Fruit fly (Drosophila melanogaster) whole organism, adult: ENCODE results near the gene CG34290.
A peak's percentile ranks its signal among the peaks of the same experiment; 100 is the strongest.

ENCODE experiments used
- CG11617 ChIP-seq: fragments of 200-800 bp; sonication (Bioruptor generic); optimal IDR thresholded peaks from 2 replicates; lab custom pipeline; 2017; ENCODE audit warnings: mild to moderate bottlenecking, missing biosample characterization, missing genetic modification reagents, missing genetic modification characterization
- CG12768 ChIP-seq: fragments of 200-800 bp; sonication (Bioruptor generic); optimal IDR thresholded peaks from 2 replicates; lab custom pipeline; 2017; ENCODE audit warnings: missing biosample characterization, missing genetic modification characterization, mild to moderate bottlenecking, moderate library complexity, missing genetic modification reagents
- CG14711 ChIP-seq: fragments of 200-800 bp; sonication (Bioruptor generic); optimal IDR thresholded peaks from 2 replicates; lab custom pipeline; 2018; ENCODE audit warnings: missing biosample characterization, mild to moderate bottlenecking, missing genetic modification characterization, moderate library complexity
- CG1620 ChIP-seq: fragments of 200-800 bp; sonication (Bioruptor generic); optimal IDR thresholded peaks from 2 replicates; lab custom pipeline; 2016; ENCODE audit warnings: missing biosample characterization, missing genetic modification characterization
- CG33017 ChIP-seq: fragments of 200-800 bp; sonication (Bioruptor generic); optimal IDR thresholded peaks from 2 replicates; lab custom pipeline; 2018; ENCODE audit warnings: missing biosample characterization, mild to moderate bottlenecking, missing genetic modification characterization, moderate library complexity
- CG5204 ChIP-seq: fragments of 200-800 bp; sonication (Bioruptor generic); optimal IDR thresholded peaks from 2 replicates; lab custom pipeline; 2016; ENCODE audit warnings: missing biosample characterization, missing genetic modification characterization
- CG7045 ChIP-seq: fragments of 200-800 bp; sonication (Bioruptor generic); optimal IDR thresholded peaks from 2 replicates; lab custom pipeline; 2017; ENCODE audit warnings: missing biosample characterization, mild to moderate bottlenecking, missing genetic modification characterization
- CG7101 ChIP-seq: fragments of 200-800 bp; sonication (Bioruptor generic); optimal IDR thresholded peaks from 2 replicates; lab custom pipeline; 2018; ENCODE audit warnings: missing biosample characterization, mild to moderate bottlenecking, missing genetic modification characterization, moderate library complexity
- Clk ChIP-seq: fragments of 200-800 bp; sonication (Bioruptor generic); optimal IDR thresholded peaks from 2 replicates; lab custom pipeline; 2017; ENCODE audit warnings: missing biosample characterization, missing genetic modification characterization
- Crg-1 ChIP-seq: fragments of 200-800 bp; sonication (Bioruptor generic); optimal IDR thresholded peaks from 2 replicates; lab custom pipeline; 2016; ENCODE audit warnings: missing biosample characterization, missing genetic modification characterization
- Hr96 ChIP-seq: fragments of 200-800 bp; sonication (Bioruptor generic); optimal IDR thresholded peaks from 2 replicates; lab custom pipeline; 2016; ENCODE audit warnings: missing biosample characterization, missing genetic modification characterization
- Mnt ChIP-seq: fragments of 200-800 bp; sonication (Bioruptor generic); optimal IDR thresholded peaks from 2 replicates; lab custom pipeline; 2016; ENCODE audit warnings: missing biosample characterization, mild to moderate bottlenecking, missing genetic modification characterization
- bab1 ChIP-seq: fragments of 200-800 bp; sonication (Bioruptor generic); optimal IDR thresholded peaks from 3 replicates; lab custom pipeline; 2019; ENCODE audit warnings: missing biosample characterization, mild to moderate bottlenecking, missing genetic modification characterization, moderate library complexity
- cic ChIP-seq: fragments of 200-800 bp; sonication (Bioruptor generic); optimal IDR thresholded peaks from 2 replicates; lab custom pipeline; 2017; ENCODE audit warnings: missing biosample characterization, mild to moderate bottlenecking, missing genetic modification characterization, moderate library complexity
- cnc ChIP-seq, 2 experiments: fragments of >200 bp; optimal IDR thresholded peaks; 2 replicates each; lab custom pipeline; 2017
- kay ChIP-seq: fragments of 200-800 bp; sonication (Bioruptor generic); peaks from one replicate; lab custom pipeline; 2016; ENCODE audit warnings: missing biosample characterization, missing genetic modification characterization, borderline replicate concordance
- ovo ChIP-seq: fragments of 200-800 bp; sonication (Bioruptor generic); optimal IDR thresholded peaks from 2 replicates; lab custom pipeline; 2016; ENCODE audit warnings: missing biosample characterization, missing genetic modification characterization
- pad ChIP-seq: fragments of 200-800 bp; sonication (Bioruptor generic); optimal IDR thresholded peaks from 3 replicates; lab custom pipeline; 2017; ENCODE audit warnings: missing biosample characterization, missing genetic modification characterization, mild to moderate bottlenecking, moderate library complexity, missing genetic modification reagents
- tj ChIP-seq: fragments of 200-800 bp; sonication (Bioruptor generic); optimal IDR thresholded peaks from 3 replicates; lab custom pipeline; 2017; ENCODE audit warnings: missing biosample characterization, mild to moderate bottlenecking, missing genetic modification characterization, moderate library complexity
- toe ChIP-seq: fragments of 200-800 bp; sonication (Bioruptor generic); optimal IDR thresholded peaks from 2 replicates; lab custom pipeline; 2016; ENCODE audit warnings: missing biosample characterization, missing genetic modification characterization

The CG34290 gene

DNA sequence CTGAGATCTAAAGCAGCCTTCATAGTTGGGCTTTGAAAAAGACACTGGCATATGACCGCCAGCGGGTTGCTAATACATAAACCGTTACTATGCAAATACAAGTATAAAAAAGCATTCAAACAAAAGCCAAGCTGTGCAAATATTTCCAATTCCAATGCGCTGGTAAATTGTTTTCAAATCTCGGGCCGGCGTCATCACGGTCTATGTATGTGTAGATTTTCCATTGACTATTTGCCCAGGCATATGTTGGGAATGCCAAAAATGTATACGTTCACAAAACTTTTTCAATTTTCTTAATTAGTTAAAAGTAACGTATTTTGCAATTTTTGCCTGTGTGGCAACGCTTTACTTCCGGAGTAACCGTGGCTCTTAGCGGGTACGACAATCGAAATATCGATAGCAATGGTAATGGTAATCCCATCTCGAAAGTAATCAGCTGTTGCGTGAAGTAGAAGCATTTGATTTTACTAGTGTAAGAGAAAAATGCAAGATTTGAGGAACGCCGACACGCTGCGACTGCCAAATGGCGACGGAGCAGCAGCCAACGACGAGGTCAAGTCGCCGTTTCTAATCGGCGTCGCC, at the start of gene CG34290, which contains the start of gene Uck:
Gene CG34290, minus strand, starts transcription at position 51 of the 582 bp plus-strand sequence.
Gene Uck, plus strand, starts transcription at position 405 of the 582 bp plus-strand sequence.
- peak; percentile 43 for TF ChIP-seq CG33017 (tag; lab: Kevin White, UChicago)
- TF ChIP-seq CG5204 (GFP tag; lab: Kevin White, UChicago): no peak
- TF ChIP-seq cnc (optimal IDR thresholded peaks at IDR 0.05; lab: Kevin White, UChicago): no peak
- peak; percentile 47 for TF ChIP-seq Mnt (GFP tag; lab: Kevin White, UChicago)
- peak; percentile 50 for TF ChIP-seq CG1620 (GFP tag; lab: Kevin White, UChicago)
- no peak for TF ChIP-seq kay (GFP tag; lab: Kevin White, UChicago)
- TF ChIP-seq CG11617 (GFP tag; lab: Kevin White, UChicago): peak; percentile 70
- TF ChIP-seq CG7101 (tag; lab: Kevin White, UChicago): peak; percentile 69
- TF ChIP-seq CG7045 (GFP tag; lab: Kevin White, UChicago): peak; percentile 69
- TF ChIP-seq Crg-1 (GFP tag; lab: Kevin White, UChicago): peak; percentile 72
- peak; percentile 76 for TF ChIP-seq CG12768 (GFP tag; lab: Kevin White, UChicago)
- no peak for TF ChIP-seq toe (GFP tag; lab: Kevin White, UChicago)
- TF ChIP-seq Hr96 (GFP tag; lab: Kevin White, UChicago): peak; percentile 52
- TF ChIP-seq Clk (GFP tag; lab: Kevin White, UChicago): peak; percentile 12
- peak; percentile 87 for TF ChIP-seq bab1
- TF ChIP-seq cic (GFP tag; lab: Kevin White, UChicago): peak; percentile 37
- peak; percentile 61 for TF ChIP-seq pad (GFP tag; lab: Kevin White, UChicago)
- peak; percentile 70 for TF ChIP-seq CG14711
- TF ChIP-seq tj (GFP tag; lab: Kevin White, UChicago): peak; percentile 10
- TF ChIP-seq ovo (GFP tag; lab: Kevin White, UChicago): peak; percentile 57

DNA sequence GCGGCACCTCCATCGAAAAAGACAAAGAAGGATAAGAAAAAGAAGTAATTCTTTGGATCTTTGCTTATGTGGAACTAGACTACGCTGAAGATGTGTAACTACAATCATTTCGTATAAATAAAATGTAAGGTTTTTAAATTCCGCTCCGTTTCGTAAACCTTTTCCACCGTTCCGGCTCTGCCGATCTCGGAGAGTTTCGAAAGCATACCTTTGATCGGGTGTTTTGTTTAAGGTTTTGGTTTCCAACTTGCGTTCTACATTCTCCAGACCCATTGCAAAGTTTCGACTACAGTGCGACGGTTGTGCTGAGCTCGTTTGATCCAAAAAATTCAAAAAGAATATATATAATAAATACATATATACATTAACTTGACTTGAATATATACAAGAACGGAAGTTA, 47.0 kb upstream of the CG34290 start, which contains the start of gene CG6432:
Gene CG6432, plus strand, starts transcription at position 301 of the 400 bp plus-strand sequence.
- TF ChIP-seq Crg-1 (GFP tag; lab: Kevin White, UChicago) (no peak), CG1620 (GFP tag; lab: Kevin White, UChicago) (no peak), cic (GFP tag; lab: Kevin White, UChicago) (no peak), Hr96 (GFP tag; lab: Kevin White, UChicago) (no peak), CG12768 (GFP tag; lab: Kevin White, UChicago) (no peak), CG7045 (GFP tag; lab: Kevin White, UChicago) (no peak), CG5204 (GFP tag; lab: Kevin White, UChicago) (no peak), CG11617 (GFP tag; lab: Kevin White, UChicago) (no peak), Mnt (GFP tag; lab: Kevin White, UChicago) (no peak), CG7101 (tag; lab: Kevin White, UChicago) (no peak), bab1 (no peak), ovo (GFP tag; lab: Kevin White, UChicago) (no peak), kay (GFP tag; lab: Kevin White, UChicago) (no peak), toe (GFP tag; lab: Kevin White, UChicago) (no peak)

DNA sequence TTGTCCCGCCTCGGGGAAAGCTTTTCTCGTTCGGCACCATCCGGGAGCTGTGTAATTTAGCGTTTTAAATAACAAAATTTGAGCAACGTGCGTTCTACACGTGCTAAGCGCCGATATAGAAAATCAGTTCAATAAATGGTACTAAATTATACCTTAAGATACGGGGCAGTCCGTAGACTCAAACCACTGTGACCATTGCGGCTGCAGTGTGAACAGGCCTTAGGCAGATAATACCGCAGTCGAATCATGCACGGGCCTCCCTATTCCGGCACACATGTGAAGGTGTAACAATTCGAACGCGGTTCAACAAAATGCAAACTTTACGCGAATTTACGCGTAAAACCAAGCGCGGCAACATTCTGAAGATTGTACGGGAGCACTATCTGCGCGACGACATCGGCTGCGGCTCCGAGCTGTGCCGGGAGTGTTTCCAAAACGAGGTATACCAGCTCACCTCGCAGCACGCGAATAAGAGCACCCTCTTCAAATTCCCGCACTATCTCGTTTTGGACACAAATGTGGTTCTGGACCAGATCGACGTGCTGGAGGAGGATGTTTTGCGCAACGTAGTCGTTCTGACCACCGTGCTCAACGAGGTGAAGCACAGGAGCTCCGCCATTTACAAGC, 43.7 kb upstream of the CG34290 start, which contains the start of the genes Rrp5 and Dis3:
Gene Rrp5, minus strand, starts transcription at position 135 of the 627 bp plus-strand sequence.
Gene Dis3, plus strand, starts transcription at position 252 of the 627 bp plus-strand sequence.
- TF ChIP-seq bab1 (peak; percentile 4), pad (GFP tag; lab: Kevin White, UChicago) (peak; percentile 11), cic (GFP tag; lab: Kevin White, UChicago) (peak; percentile 30), Mnt (GFP tag; lab: Kevin White, UChicago) (peak; percentile 99), CG5204 (GFP tag; lab: Kevin White, UChicago) (no peak), CG11617 (GFP tag; lab: Kevin White, UChicago) (peak; percentile 15), CG33017 (tag; lab: Kevin White, UChicago) (no peak), ovo (GFP tag; lab: Kevin White, UChicago) (peak; percentile 16), CG1620 (GFP tag; lab: Kevin White, UChicago) (peak; percentile 20)

DNA sequence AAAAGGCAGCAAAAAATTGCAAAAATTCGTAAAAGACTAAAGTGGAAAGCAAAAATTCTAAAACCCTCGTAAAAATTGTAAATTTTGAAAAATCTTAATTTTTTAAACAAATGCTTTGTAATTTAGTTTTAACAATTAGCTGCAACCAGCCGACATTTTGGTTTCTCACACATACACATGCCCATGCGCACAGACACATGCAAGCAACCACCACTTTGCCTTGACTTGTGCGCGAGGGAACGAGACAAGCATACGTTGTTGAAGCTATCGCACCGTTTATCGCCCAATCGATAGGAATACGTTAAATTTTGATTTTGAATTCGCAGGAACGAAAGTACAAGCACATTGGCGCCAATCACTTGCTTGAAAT, 30.7 kb upstream of the CG34290 start:
- TF ChIP-seq pad (GFP tag; lab: Kevin White, UChicago) (no peak), CG11617 (GFP tag; lab: Kevin White, UChicago) (no peak), Mnt (GFP tag; lab: Kevin White, UChicago) (peak; percentile 42), CG5204 (GFP tag; lab: Kevin White, UChicago) (no peak), CG12768 (GFP tag; lab: Kevin White, UChicago) (peak; percentile 5), tj (GFP tag; lab: Kevin White, UChicago) (no peak)

DNA sequence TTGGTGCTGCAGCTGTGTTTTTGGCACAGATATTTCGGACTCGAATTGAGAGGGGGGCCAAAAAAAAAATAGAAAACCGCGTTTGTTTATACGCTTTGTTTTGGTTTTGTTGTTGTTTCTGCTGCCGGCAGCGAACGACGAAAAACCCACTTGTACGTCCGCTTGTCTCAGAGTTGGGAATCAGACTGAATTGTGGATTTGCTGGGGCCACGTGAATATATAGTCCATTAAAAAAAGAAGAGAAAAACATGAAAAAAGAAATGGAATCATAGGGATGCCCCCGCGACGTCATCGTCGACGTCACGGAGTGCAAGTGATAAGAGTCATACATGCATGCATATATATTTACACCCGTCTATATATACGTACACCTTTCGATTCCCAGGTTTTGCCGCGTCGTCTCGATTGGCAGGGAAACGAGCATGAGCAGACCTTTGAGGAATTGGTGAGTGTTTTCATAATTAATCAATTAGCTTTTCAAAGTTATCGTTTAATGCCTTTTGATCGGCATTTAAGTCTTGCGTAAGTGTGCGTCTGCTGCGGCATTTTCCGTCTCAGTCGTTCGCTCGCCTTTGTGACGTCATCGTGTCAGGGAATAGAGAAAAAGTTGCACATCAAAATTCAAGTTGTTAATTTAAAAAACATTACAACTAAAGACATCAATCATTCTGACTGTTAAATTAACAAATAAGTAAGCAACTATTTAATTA, 30.2 kb upstream of the CG34290 start:
- no peak for TF ChIP-seq cic (GFP tag; lab: Kevin White, UChicago)
- peak; percentile 58 for TF ChIP-seq tj (GFP tag; lab: Kevin White, UChicago)
- TF ChIP-seq ovo (GFP tag; lab: Kevin White, UChicago): no peak
- no peak for TF ChIP-seq CG7101 (tag; lab: Kevin White, UChicago)
- peak; percentile 97 for TF ChIP-seq kay (GFP tag; lab: Kevin White, UChicago)
- no peak for TF ChIP-seq cnc (optimal IDR thresholded peaks at IDR 0.05; lab: Kevin White, UChicago)
- no peak for TF ChIP-seq CG14711
- TF ChIP-seq Hr96 (GFP tag; lab: Kevin White, UChicago): no peak
- TF ChIP-seq Mnt (GFP tag; lab: Kevin White, UChicago): peak; percentile 70
- TF ChIP-seq CG12768 (GFP tag; lab: Kevin White, UChicago): peak; percentile 39
- no peak for TF ChIP-seq CG1620 (GFP tag; lab: Kevin White, UChicago)
- TF ChIP-seq bab1: no peak
